Worm (Caenorhabditis elegans) whole organism, L3 larva: Measurements from ENCODE around the gene svh-11.

ENCODE experiments used
- ceh-82 ChIP-seq: fragments of 150-350 bp; optimal IDR thresholded peaks from 2 replicates; lab custom pipeline; 2014; ENCODE audit warnings: missing biosample characterization, missing genetic modification characterization
- elt-2 ChIP-seq: sonication (generic microtip); optimal IDR thresholded peaks from 2 replicates; lab custom pipeline; 2016; ENCODE audit warnings: missing genetic modification reagents, mild to moderate bottlenecking, missing genetic modification characterization, missing compliant biosample characterization
- fkh-10 ChIP-seq: sonication (generic microtip); optimal IDR thresholded peaks from 2 replicates; lab custom pipeline; 2017; ENCODE audit warnings: missing biosample characterization, missing genetic modification reagents, missing genetic modification characterization
- mdl-1 ChIP-seq: fragments of 150-350 bp; optimal IDR thresholded peaks from 2 replicates; lab custom pipeline; 2014; ENCODE audit warnings: missing biosample characterization, missing genetic modification characterization
- nhr-237 ChIP-seq: fragments of 150-350 bp; optimal IDR thresholded peaks from 2 replicates; lab custom pipeline; 2014; ENCODE audit warnings: missing biosample characterization, missing genetic modification characterization
- nhr-76 ChIP-seq: fragments of 150-350 bp; sonication (generic microtip); optimal IDR thresholded peaks from 5 replicates; lab custom pipeline; 2014; ENCODE audit warnings: missing biosample characterization, missing genetic modification characterization
- pha-4 ChIP-seq: fragments of 150-350 bp; optimal IDR thresholded peaks from 2 replicates; lab custom pipeline; 2014; ENCODE audit warnings: missing biosample characterization, missing genetic modification reagents, missing genetic modification characterization
- skn-1 ChIP-seq: fragments of 150-350 bp; optimal IDR thresholded peaks from 2 replicates; lab custom pipeline; 2014; ENCODE audit warnings: missing biosample characterization, missing genetic modification characterization
- snpc-4 ChIP-seq: fragments of 150-350 bp; optimal IDR thresholded peaks from 2 replicates; lab custom pipeline; 2014; ENCODE audit warnings: missing biosample characterization, missing genetic modification characterization
- unc-39 ChIP-seq: sonication (generic microtip); optimal IDR thresholded peaks from 4 replicates; lab custom pipeline; 2017; ENCODE audit warnings: missing biosample characterization, missing genetic modification characterization
- unc-62 ChIP-seq: fragments of 150-350 bp; sonication (generic microtip); optimal IDR thresholded peaks from 4 replicates; lab custom pipeline; 2014; ENCODE audit warnings: missing biosample characterization, missing genetic modification reagents, missing genetic modification characterization
- zag-1 ChIP-seq: fragments of 150-350 bp; optimal IDR thresholded peaks from 2 replicates; lab custom pipeline; 2014; ENCODE audit warnings: missing biosample characterization, missing genetic modification characterization

DNA sequence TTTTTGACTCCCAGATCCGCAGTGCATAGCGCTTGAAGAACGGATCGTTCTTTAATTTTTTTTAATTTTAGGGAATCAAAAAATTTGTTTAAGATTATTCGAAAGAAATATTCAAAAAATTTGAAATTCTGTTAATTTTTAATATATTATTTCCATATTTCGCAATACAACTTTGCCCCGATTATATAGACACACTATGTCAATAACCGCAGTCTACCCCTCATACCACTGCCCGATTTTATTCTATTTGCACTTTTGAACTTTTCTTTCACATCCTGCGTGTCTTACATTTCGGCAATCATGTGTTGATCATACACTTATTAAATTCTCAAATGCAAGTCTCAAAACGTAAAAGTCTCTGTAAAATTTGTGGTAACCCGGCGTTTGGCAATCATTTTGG lies 11.9 kb downstream of the svh-11 start, which contains the start of gene nhr-56:
- TF ChIP-seq skn-1 = no peak
- TF ChIP-seq zag-1 = no peak
- TF ChIP-seq ceh-82 (tag; lab: Kevin White, UChicago) = no peak
- TF ChIP-seq nhr-237 (tag; lab: Kevin White, UChicago) = no peak
- TF ChIP-seq pha-4 (tag; lab: Kevin White, UChicago) = peak; percentile 98
- TF ChIP-seq fkh-10 = no peak
- no peak for TF ChIP-seq unc-62 (GFP tag; lab: Kevin White, UChicago)
- no peak for TF ChIP-seq mdl-1 (tag; lab: Kevin White, UChicago)
- TF ChIP-seq elt-2 (tag; lab: Kevin White, UChicago) = peak; percentile 64
- TF ChIP-seq unc-39 (tag; lab: Kevin White, UChicago) = no peak
- TF ChIP-seq nhr-76 (tag; lab: Kevin White, UChicago) = no peak
- no peak for TF ChIP-seq snpc-4
